Worm (Caenorhabditis elegans) whole organism, mixed stage, embryonic: ENCODE measurements around the gene T21C9.9.

Source experiments
- blmp-1 ChIP-seq: fragments of 150-350 bp; optimal IDR thresholded peaks from 2 replicates; lab custom pipeline; 2014; ENCODE audit warnings: missing biosample characterization, missing genetic modification characterization
- ceh-43 ChIP-seq: fragments of 200-800 bp; sonication (Bioruptor generic); optimal IDR thresholded peaks from 2 replicates; lab custom pipeline; 2018; ENCODE audit warnings: mild to moderate bottlenecking, missing genetic modification characterization, moderate library complexity, missing compliant biosample characterization
- lin-13 ChIP-seq: fragments of 150-350 bp; optimal IDR thresholded peaks from 2 replicates; lab custom pipeline; 2014; ENCODE audit warnings: missing biosample characterization, missing genetic modification characterization
- lsy-2 ChIP-seq: fragments of 150-350 bp; optimal IDR thresholded peaks from 2 replicates; lab custom pipeline; 2014; ENCODE audit warnings: missing biosample characterization, missing genetic modification characterization
- nhr-12 ChIP-seq: fragments of 150-350 bp; optimal IDR thresholded peaks from 2 replicates; lab custom pipeline; 2014; ENCODE audit warnings: missing biosample characterization, missing genetic modification characterization
- nhr-28 ChIP-seq: fragments of 150-350 bp; optimal IDR thresholded peaks from 2 replicates; lab custom pipeline; 2014; ENCODE audit warnings: missing biosample characterization, missing genetic modification characterization
- sem-2 ChIP-seq: fragments of 200-800 bp; sonication (Bioruptor generic); optimal IDR thresholded peaks from 2 replicates; lab custom pipeline; 2018; ENCODE audit warnings: mild to moderate bottlenecking, missing genetic modification characterization, missing compliant biosample characterization
- snpc-4 ChIP-seq: fragments of 150-350 bp; optimal IDR thresholded peaks from 2 replicates; lab custom pipeline; 2014; ENCODE audit warnings: missing biosample characterization, missing genetic modification characterization
- tbx-8 ChIP-seq: fragments of 200-800 bp; sonication (Bioruptor generic); optimal IDR thresholded peaks from 2 replicates; lab custom pipeline; 2018; ENCODE audit warnings: mild to moderate bottlenecking, missing genetic modification characterization, moderate library complexity, missing compliant biosample characterization
- unc-62 ChIP-seq: fragments of 150-350 bp; optimal IDR thresholded peaks from 2 replicates; lab custom pipeline; 2014; ENCODE audit warnings: missing biosample characterization, missing genetic modification reagents, missing genetic modification characterization

- TF ChIP-seq sem-2 (GFP tag; lab: Kevin White, UChicago) (no peak), blmp-1 (tag; lab: Kevin White, UChicago) (no peak), lsy-2 (tag; lab: Kevin White, UChicago) (no peak), nhr-12 (tag; lab: Kevin White, UChicago) (no peak), nhr-28 (tag; lab: Kevin White, UChicago) (no peak), lin-13 (tag; lab: Kevin White, UChicago) (no peak), snpc-4 (tag; lab: Kevin White, UChicago) (no peak), unc-62 (GFP tag; lab: Kevin White, UChicago) (no peak), ceh-43 (GFP tag; lab: Kevin White, UChicago) (no peak), tbx-8 (GFP tag; lab: Kevin White, UChicago) (no peak)
These were observed 3.7 kb downstream of the T21C9.9 start, which contains the start of gene srg-32 for ce11 chrV:10588694-10589093.
